Fruit fly (Drosophila melanogaster): ENCODE measurements around the gene unc-13-4A.

dm6 chr3L:7323348-7323747 is 10.7 kb upstream of the unc-13-4A start, which contains the start of the genes RhoGEF4 and Rint1:
- TF ChIP-seq CG14711 (tag; optimal IDR thresholded peaks at IDR 0.05) (peak; percentile 66), cic (GFP tag; optimal IDR thresholded peaks at IDR 0.05) (peak; percentile 13), ovo (GFP tag; optimal IDR thresholded peaks at IDR 0.05) (peak; percentile 15), Hr96 (GFP tag; optimal IDR thresholded peaks at IDR 0.05) (no peak), CG33017 (tag; optimal IDR thresholded peaks at IDR 0.05) (no peak), kay (GFP tag; ENCODE audit: borderline replicate concordance) (no peak)
